Fruit fly (Drosophila melanogaster): ENCODE measurements around the gene CG31668.

The CG31668 gene

DNA sequence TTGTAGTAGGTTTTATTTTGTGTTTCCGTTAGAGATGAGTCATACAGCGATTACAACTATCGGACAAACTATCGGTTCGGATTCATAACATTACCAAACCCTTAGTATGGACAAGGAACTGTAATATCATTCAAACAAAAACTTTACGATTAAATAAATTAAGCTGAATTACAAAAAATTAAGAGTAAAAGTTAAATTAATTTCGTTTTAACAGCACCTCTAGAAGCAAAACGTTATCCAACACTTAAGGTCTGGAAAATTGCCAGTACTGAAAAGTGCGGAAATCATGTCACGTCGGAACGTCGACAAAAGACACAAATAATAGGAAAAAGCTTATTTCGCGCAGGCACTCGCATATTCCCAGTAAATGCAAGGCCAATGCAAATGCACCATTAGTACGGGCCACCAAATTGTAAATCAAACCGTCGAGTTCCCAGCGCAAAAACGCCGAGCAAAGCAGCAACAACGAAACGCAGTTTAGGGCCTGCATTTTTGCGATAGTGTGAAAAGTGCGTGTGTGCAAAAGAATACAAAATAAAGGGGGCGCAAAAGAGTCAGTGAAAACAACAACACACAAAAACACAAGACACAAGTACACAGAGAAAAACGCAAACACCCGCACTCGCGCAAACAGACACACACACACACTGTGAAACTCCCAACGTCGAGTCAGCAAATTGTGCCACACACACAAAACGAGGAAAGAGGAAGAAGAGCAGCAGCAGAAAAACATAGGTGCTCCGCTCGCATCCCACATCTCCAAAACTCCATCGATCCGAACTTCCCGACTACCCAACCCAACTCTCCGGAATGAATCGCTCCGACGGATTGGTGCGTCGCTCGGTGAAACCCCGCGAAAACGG lies 20.5 kb upstream of the CG31668 start, which contains the start of the genes CG15387 and sau (continued):
- TF ChIP-seq CG2712 (tag; optimal IDR thresholded peaks at IDR 0.05), result peak; percentile 89
- TF ChIP-seq exex (tag; optimal IDR thresholded peaks at IDR 0.05), result peak; percentile 73
- TF ChIP-seq dimm (GFP tag; IDR thresholded peaks at IDR 0.05), result no peak
- TF ChIP-seq Oaz (GFP tag; IDR thresholded peaks at IDR 0.05), result peak; percentile 55
- TF ChIP-seq CG17385 (GFP tag; optimal IDR thresholded peaks at IDR 0.05), result peak; percentile 79
- peak; percentile 77 for TF ChIP-seq CG9215 (GFP tag; IDR thresholded peaks at IDR 0.05)
- peak; percentile 71 for TF ChIP-seq psq (GFP tag; optimal IDR thresholded peaks at IDR 0.05)
- peak; percentile 88 for TF ChIP-seq vvl (GFP tag; IDR thresholded peaks at IDR 0.05)
- TF ChIP-seq HmgZ (tag; optimal IDR thresholded peaks at IDR 0.05), result peak; percentile 93
- TF ChIP-seq CG2129 (GFP tag; IDR thresholded peaks at IDR 0.05; ENCODE audit: partially characterized antibody), result peak; percentile 89
- peak; percentile 93 for TF ChIP-seq stwl (tag; optimal IDR thresholded peaks at IDR 0.05)
- peak; percentile 38 for TF ChIP-seq nom (GFP tag; optimal IDR thresholded peaks at IDR 0.05)
- peak; percentile 86 for TF ChIP-seq Meics (GFP tag; optimal IDR thresholded peaks at IDR 0.05)
- peak; percentile 86 for TF ChIP-seq CG12299 (tag; optimal IDR thresholded peaks at IDR 0.05)
- peak; percentile 72 for TF ChIP-seq CG15601 (tag; optimal IDR thresholded peaks at IDR 0.05)
- peak; percentile 68 for TF ChIP-seq CG2202 (tag; optimal IDR thresholded peaks at IDR 0.05)
- peak; percentile 82 for TF ChIP-seq ara (GFP tag; IDR thresholded peaks at IDR 0.05)
- TF ChIP-seq CG13894 (tag; optimal IDR thresholded peaks at IDR 0.05), result peak; percentile 90
- TF ChIP-seq HLHmδ (GFP tag; optimal IDR thresholded peaks at IDR 0.05), result no peak
- TF ChIP-seq H15 (GFP tag; IDR thresholded peaks at IDR 0.05), result peak; percentile 76; the same call in 2 of the 3 replicates
- peak; percentile 87 for TF ChIP-seq CG33557 (GFP tag; optimal IDR thresholded peaks at IDR 0.05)
- TF ChIP-seq Hr78 (GFP tag; optimal IDR thresholded peaks at IDR 0.05), result peak in 1 of 2 experiments; percentile 51
- TF ChIP-seq CG16813 (GFP tag; IDR thresholded peaks at IDR 0.05; ENCODE audit: partially characterized antibody), result peak; percentile 94
- peak; percentile 81 for TF ChIP-seq NC2α (GFP tag; optimal IDR thresholded peaks at IDR 0.05)
- TF ChIP-seq knrl (GFP tag; IDR thresholded peaks at IDR 0.05; ENCODE audit: partially characterized antibody), result peak; percentile 92
- peak; percentile 66 for TF ChIP-seq CG17802 (tag; optimal IDR thresholded peaks at IDR 0.05)
- no peak for TF ChIP-seq cad (GFP tag; optimal IDR thresholded peaks at IDR 0.05)
- peak; percentile 76 for TF ChIP-seq Dek (tag; optimal IDR thresholded peaks at IDR 0.05)
- TF ChIP-seq CG43689 (GFP tag; IDR thresholded peaks at IDR 0.05), result peak; percentile 64
- peak; percentile 94 for TF ChIP-seq row (GFP tag; IDR thresholded peaks at IDR 0.05)
- TF ChIP-seq peb (GFP tag; IDR thresholded peaks at IDR 0.05), result peak; percentile 55; the same call in 1 of the 2 replicates
- peak; percentile 81 for TF ChIP-seq mirr (GFP tag; optimal IDR thresholded peaks at IDR 0.05)
- TF ChIP-seq Lim3 (GFP tag; IDR thresholded peaks at IDR 0.05), result no peak
- TF ChIP-seq BtbVII (GFP tag; optimal IDR thresholded peaks at IDR 0.05), result peak; percentile 72
- no peak for TF ChIP-seq CG8478 (optimal IDR thresholded peaks at IDR 0.05)
- TF ChIP-seq al (GFP tag; IDR thresholded peaks at IDR 0.05), result peak; percentile 79
- peak; percentile 71 for TF ChIP-seq odd (GFP tag; optimal IDR thresholded peaks at IDR 0.05)
- no peak for TF ChIP-seq abd-A (tag; optimal IDR thresholded peaks at IDR 0.05)
- peak; percentile 92 for TF ChIP-seq bab2 (GFP tag; optimal IDR thresholded peaks at IDR 0.05)
- peak; percentile 23 for TF ChIP-seq CTCF (GFP tag; optimal IDR thresholded peaks at IDR 0.05)
- TF ChIP-seq CG30020 (tag; optimal IDR thresholded peaks at IDR 0.05), result peak; percentile 80
- TF ChIP-seq Jarid2 (GFP tag; optimal IDR thresholded peaks at IDR 0.05), result peak; percentile 59
- TF ChIP-seq fd3F (GFP tag; optimal IDR thresholded peaks at IDR 0.05), result peak; percentile 72
- TF ChIP-seq CG2678 (tag; optimal IDR thresholded peaks at IDR 0.05), result peak; percentile 88
- TF ChIP-seq fd64A (GFP tag; optimal IDR thresholded peaks at IDR 0.05), result peak; percentile 32
- TF ChIP-seq twi (tag; optimal IDR thresholded peaks at IDR 0.05), result peak; percentile 78
- TF ChIP-seq onecut (GFP tag; IDR thresholded peaks at IDR 0.05), result peak; percentile 44
- peak; percentile 50 for TF ChIP-seq Sry-β (GFP tag; optimal IDR thresholded peaks at IDR 0.05)
- TF ChIP-seq rib (GFP tag; IDR thresholded peaks at IDR 0.05), result peak; percentile 75
